Fruit fly (Drosophila melanogaster): Measurements from ENCODE around the gene CG1622.

The CG1622 gene

DNA sequence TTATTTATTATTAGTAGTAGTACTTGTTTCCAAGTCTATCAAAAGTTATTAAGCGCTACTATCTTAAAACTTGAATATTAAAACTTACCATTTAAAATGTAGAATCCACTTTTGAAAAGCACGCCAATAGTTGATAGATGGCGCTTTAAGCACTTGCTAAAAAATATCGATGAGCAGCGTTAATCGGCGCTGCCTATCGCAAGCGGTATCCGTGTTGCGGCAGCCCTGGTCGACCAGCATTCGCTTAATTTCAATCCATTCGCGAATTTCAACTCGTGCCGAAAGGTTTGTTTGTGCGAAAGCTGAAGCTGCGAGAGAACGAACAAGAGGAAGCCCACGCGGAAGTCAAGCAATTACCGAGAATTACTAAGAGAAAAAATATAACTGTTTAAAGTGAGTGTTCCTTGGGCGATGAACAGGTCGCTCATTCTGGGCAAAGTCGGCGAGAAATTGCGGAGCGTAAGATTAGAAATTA, 32.7 kb downstream of the CG1622 start, which contains the start of gene Prx2:
Prx2 (plus strand) TSS at position 253 of the 475 bp plus-strand sequence.
- no peak for TF ChIP-seq Jra (GFP tag; optimal IDR thresholded peaks at IDR 0.05)
- TF ChIP-seq jim (GFP tag; optimal IDR thresholded peaks at IDR 0.05) = peak; percentile 57
- peak; percentile 17 for TF ChIP-seq rgr (GFP tag; optimal IDR thresholded peaks at IDR 0.05)
- TF ChIP-seq Hnf4 (GFP tag; optimal IDR thresholded peaks at IDR 0.05) = peak; percentile 14
- TF ChIP-seq Abd-B (GFP tag; optimal IDR thresholded peaks at IDR 0.05) = no peak
- TF ChIP-seq h (GFP tag; optimal IDR thresholded peaks at IDR 0.05) = peak; percentile 42
- peak; percentile 17 for TF ChIP-seq br (GFP tag; optimal IDR thresholded peaks at IDR 0.05)
- peak; percentile 80 for TF ChIP-seq Hr83 (GFP tag; optimal IDR thresholded peaks at IDR 0.05; ENCODE audit: poor library complexity, severe bottlenecking)
- no peak for TF ChIP-seq ey (GFP tag; optimal IDR thresholded peaks at IDR 0.05)
- TF ChIP-seq foxo (GFP tag; optimal IDR thresholded peaks at IDR 0.05) = peak in 1 of 2 experiments; percentile 44
- TF ChIP-seq Rel (GFP tag; optimal IDR thresholded peaks at IDR 0.05) = no peak
- TF ChIP-seq Rel (tag; optimal IDR thresholded peaks at IDR 0.05) = peak; percentile 60
- peak; percentile 56 for TF ChIP-seq Sp1 (GFP tag; optimal IDR thresholded peaks at IDR 0.05)
- TF ChIP-seq GATAd (GFP tag; optimal IDR thresholded peaks at IDR 0.05) = no peak
- TF ChIP-seq HLH106 (tag; optimal IDR thresholded peaks at IDR 0.05) = no peak
- TF ChIP-seq CG9705 (GFP tag; optimal IDR thresholded peaks at IDR 0.05) = peak; percentile 21
- peak; percentile 42 for TF ChIP-seq fru (GFP tag; optimal IDR thresholded peaks at IDR 0.05)
- TF ChIP-seq Dif (GFP tag; optimal IDR thresholded peaks at IDR 0.05; ENCODE audit: partially characterized antibody) = peak; percentile 49

DNA sequence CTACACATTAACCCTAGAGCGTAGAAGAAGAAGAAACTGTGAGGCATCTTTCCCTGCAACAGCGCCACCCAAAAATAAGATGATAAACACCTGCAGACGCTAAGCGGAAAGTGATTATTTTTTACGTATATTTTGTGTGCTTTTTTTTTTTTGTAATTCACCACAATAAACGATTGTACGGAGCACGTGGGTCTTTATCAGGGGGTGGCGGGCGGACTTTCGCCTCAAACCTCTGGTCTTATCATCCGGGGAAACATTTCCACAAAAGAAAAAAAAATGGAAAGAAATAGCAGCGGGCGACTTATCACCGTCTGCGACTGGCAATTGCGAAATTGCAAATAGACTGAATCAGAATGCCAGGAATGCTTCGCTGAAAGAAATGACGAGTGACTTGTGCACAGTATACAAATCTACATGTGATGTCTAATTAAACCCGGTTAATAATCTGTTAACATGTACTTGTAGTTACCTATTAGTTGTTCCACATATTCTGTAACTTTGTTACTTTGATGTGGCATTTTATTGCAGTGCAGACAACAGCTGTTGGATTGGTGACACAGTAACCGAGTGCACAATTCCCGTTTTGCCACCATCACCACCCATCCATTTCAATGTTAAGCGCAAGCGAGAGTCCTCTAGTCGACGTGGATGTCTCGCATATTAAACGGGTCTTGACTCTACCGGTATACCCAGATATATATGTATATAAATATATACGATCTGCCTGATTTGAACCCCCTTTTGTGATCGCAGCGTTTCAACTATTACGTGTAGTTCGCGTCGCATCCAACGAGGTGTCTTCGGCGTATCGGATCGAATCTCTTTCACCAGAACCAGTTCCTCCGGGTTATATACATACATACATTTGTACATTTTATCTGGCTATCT, 35.2 kb downstream of the CG1622 start:
- TF ChIP-seq ey (GFP tag; optimal IDR thresholded peaks at IDR 0.05) (peak; percentile 88), Myc (optimal IDR thresholded peaks at IDR 0.05) (no peak), foxo (GFP tag; optimal IDR thresholded peaks at IDR 0.05) (peak; percentile 78 to 92), Hr78 (GFP tag; optimal IDR thresholded peaks at IDR 0.05) (no peak), Rel (GFP tag; optimal IDR thresholded peaks at IDR 0.05) (no peak), Rel (tag; optimal IDR thresholded peaks at IDR 0.05) (peak; percentile 90), usp (GFP tag; optimal IDR thresholded peaks at IDR 0.05) (no peak), Vsx2 (GFP tag; optimal IDR thresholded peaks at IDR 0.05; ENCODE audit: partially characterized antibody) (no peak), tai (GFP tag; optimal IDR thresholded peaks at IDR 0.05) (peak; percentile 45), Dif (GFP tag; optimal IDR thresholded peaks at IDR 0.05; ENCODE audit: partially characterized antibody) (peak; percentile 4), rgr (GFP tag; optimal IDR thresholded peaks at IDR 0.05) (peak; percentile 93), dl (GFP tag; optimal IDR thresholded peaks at IDR 0.05; ENCODE audit: insufficient read depth in 1 of 2, partially characterized antibody in 2 of 2) (no peak), h (GFP tag; optimal IDR thresholded peaks at IDR 0.05) (peak; percentile 92), CG32264 (GFP tag; optimal IDR thresholded peaks at IDR 0.05) (peak; percentile 73), Sp1 (GFP tag; optimal IDR thresholded peaks at IDR 0.05) (peak; percentile 72), psq (GFP tag; optimal IDR thresholded peaks at IDR 0.05) (peak; percentile 79), sage (GFP tag; optimal IDR thresholded peaks at IDR 0.05) (peak; percentile 51), GATAd (GFP tag; optimal IDR thresholded peaks at IDR 0.05) (no peak), CrebA (GFP tag; optimal IDR thresholded peaks at IDR 0.05; ENCODE audit: borderline replicate concordance) (peak; percentile 85), woc (GFP tag; optimal IDR thresholded peaks at IDR 0.05) (peak; percentile 49), br (GFP tag; optimal IDR thresholded peaks at IDR 0.05) (peak; percentile 89), dsf (GFP tag; optimal IDR thresholded peaks at IDR 0.05; ENCODE audit: borderline replicate concordance) (no peak), Jra (GFP tag; optimal IDR thresholded peaks at IDR 0.05) (peak; percentile 61), brk (GFP tag; optimal IDR thresholded peaks at IDR 0.05) (peak; percentile 52), dmrt93B (GFP tag; optimal IDR thresholded peaks at IDR 0.05) (peak; percentile 68), lola (GFP tag; optimal IDR thresholded peaks at IDR 0.05) (no peak), HLH106 (tag; optimal IDR thresholded peaks at IDR 0.05) (peak; percentile 66), OdsH (GFP tag; optimal IDR thresholded peaks at IDR 0.05) (peak; percentile 83), pan (optimal IDR thresholded peaks at IDR 0.05) (no peak), fru (GFP tag; optimal IDR thresholded peaks at IDR 0.05) (peak; percentile 91), Mio (GFP tag; optimal IDR thresholded peaks at IDR 0.05) (peak; percentile 18), Hnf4 (GFP tag; optimal IDR thresholded peaks at IDR 0.05) (peak; percentile 80)

Measured in whole organism, wandering third instar larva.